Worm (Caenorhabditis elegans) whole organism, L3 larva: ENCODE data around the gene C06C6.9.

Experiments used
- aly-2 ChIP-seq: fragments of 150-350 bp; optimal IDR thresholded peaks from 2 replicates; lab custom pipeline; 2014; ENCODE audit warnings: missing biosample characterization, missing genetic modification characterization
- ceh-16 ChIP-seq: sonication (generic microtip); optimal IDR thresholded peaks from 2 replicates; lab custom pipeline; 2017; ENCODE audit warnings: missing biosample characterization, missing genetic modification characterization
- daf-12 ChIP-seq: fragments of 150-350 bp; optimal IDR thresholded peaks from 2 replicates; lab custom pipeline; 2014; ENCODE audit warnings: missing biosample characterization, missing genetic modification reagents, missing genetic modification characterization
- elt-2 ChIP-seq: sonication (generic microtip); optimal IDR thresholded peaks from 2 replicates; lab custom pipeline; 2016; ENCODE audit warnings: missing genetic modification reagents, mild to moderate bottlenecking, missing genetic modification characterization, missing compliant biosample characterization
- fkh-10 ChIP-seq: sonication (generic microtip); optimal IDR thresholded peaks from 2 replicates; lab custom pipeline; 2017; ENCODE audit warnings: missing biosample characterization, missing genetic modification reagents, missing genetic modification characterization
- hmg-11 ChIP-seq: sonication (generic microtip); optimal IDR thresholded peaks from 2 replicates; lab custom pipeline; 2016; ENCODE audit warnings: missing genetic modification characterization, missing compliant biosample characterization
- nfya-1 ChIP-seq: sonication (generic microtip); optimal IDR thresholded peaks from 2 replicates; lab custom pipeline; 2017; ENCODE audit warnings: missing genetic modification characterization, mild to moderate bottlenecking, missing compliant biosample characterization, antibody characterized with exemption, moderate library complexity; ENCODE audit not compliant: insufficient read depth
- nhr-11 ChIP-seq: fragments of 150-350 bp; optimal IDR thresholded peaks from 2 replicates; lab custom pipeline; 2014; ENCODE audit warnings: missing biosample characterization, missing genetic modification characterization
- nhr-77 ChIP-seq: fragments of 150-350 bp; optimal IDR thresholded peaks from 2 replicates; lab custom pipeline; 2014; ENCODE audit warnings: missing biosample characterization, missing genetic modification characterization
- unc-39 ChIP-seq: sonication (generic microtip); optimal IDR thresholded peaks from 4 replicates; lab custom pipeline; 2017; ENCODE audit warnings: missing biosample characterization, missing genetic modification characterization
- unc-62 ChIP-seq: fragments of 150-350 bp; sonication (generic microtip); optimal IDR thresholded peaks from 4 replicates; lab custom pipeline; 2014; ENCODE audit warnings: missing biosample characterization, missing genetic modification reagents, missing genetic modification characterization
- ztf-11 ChIP-seq: fragments of 150-350 bp; optimal IDR thresholded peaks from 2 replicates; lab custom pipeline; 2014; ENCODE audit warnings: missing biosample characterization, missing genetic modification characterization

DNA sequence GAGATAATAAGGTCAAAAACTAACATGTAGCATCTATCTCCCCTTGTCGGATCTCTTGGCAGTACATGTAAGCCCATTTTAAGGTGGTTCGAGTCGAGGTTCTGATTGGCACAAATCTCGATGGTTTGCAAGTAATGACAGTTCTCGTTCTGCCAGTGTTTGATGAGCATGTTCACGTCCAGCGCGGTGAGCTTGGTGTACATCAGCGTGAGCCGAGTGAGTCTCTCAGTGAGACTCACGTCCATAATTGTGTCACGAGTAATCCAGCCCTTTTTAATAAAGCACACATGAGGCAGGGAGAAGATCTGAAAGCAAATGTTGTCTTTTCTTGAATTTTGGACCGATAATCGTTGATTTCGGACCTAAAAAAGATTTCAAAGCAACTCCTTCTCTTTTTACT is 36.2 kb upstream of the C06C6.9 start, which contains the start of gene T10C6.16:
- TF ChIP-seq nhr-77 (no peak), ztf-11 (no peak), daf-12 (tag; lab: Kevin White, UChicago) (no peak), ceh-16 (tag; lab: Kevin White, UChicago) (no peak), elt-2 (tag; lab: Kevin White, UChicago) (no peak), aly-2 (no peak), unc-62 (GFP tag; lab: Kevin White, UChicago) (no peak), fkh-10 (GFP tag; lab: Kevin White, UChicago) (no peak), nhr-11 (tag; lab: Kevin White, UChicago) (no peak), hmg-11 (tag; lab: Kevin White, UChicago) (no peak), unc-39 (tag; lab: Kevin White, UChicago) (no peak), nfya-1 (tag; lab: Kevin White, UChicago) (no peak)
